Fruit fly (Drosophila melanogaster) whole organism, prepupa: ENCODE measurements around the gene CG42525.

Experiments used
- CG10631 ChIP-seq: fragments of 200-800 bp; sonication (Bioruptor generic); optimal IDR thresholded peaks from 2 replicates; lab custom pipeline; 2016; ENCODE audit warnings: missing biosample characterization, missing genetic modification characterization
- CG11762 ChIP-seq: fragments of 200-800 bp; sonication (Bioruptor generic); optimal IDR thresholded peaks from 3 replicates; lab custom pipeline; 2016; ENCODE audit warnings: missing biosample characterization, missing genetic modification characterization; ENCODE audit not compliant: insufficient read depth
- Eip75B ChIP-seq: fragments of 200-800 bp; sonication (Bioruptor generic); optimal IDR thresholded peaks from 3 replicates; lab custom pipeline; 2016; ENCODE audit warnings: missing biosample characterization, missing genetic modification characterization
- OdsH ChIP-seq: fragments of 200-800 bp; sonication (Bioruptor generic); optimal IDR thresholded peaks from 3 replicates; lab custom pipeline; 2016; ENCODE audit warnings: missing biosample characterization, missing genetic modification characterization
- achi ChIP-seq: fragments of 200-800 bp; sonication (Bioruptor generic); optimal IDR thresholded peaks from 3 replicates; lab custom pipeline; 2016; ENCODE audit warnings: missing biosample characterization, missing genetic modification characterization
- dsx ChIP-seq: fragments of 200-800 bp; optimal IDR thresholded peaks from 3 replicates; lab custom pipeline; 2019; ENCODE audit warnings: missing biosample characterization, mild to moderate bottlenecking, missing genetic modification characterization, moderate library complexity; ENCODE audit not compliant: poor library complexity, severe bottlenecking
- net ChIP-seq: fragments of 200-800 bp; sonication (Bioruptor generic); optimal IDR thresholded peaks from 3 replicates; lab custom pipeline; 2016; ENCODE audit warnings: missing biosample characterization, missing genetic modification characterization

DNA sequence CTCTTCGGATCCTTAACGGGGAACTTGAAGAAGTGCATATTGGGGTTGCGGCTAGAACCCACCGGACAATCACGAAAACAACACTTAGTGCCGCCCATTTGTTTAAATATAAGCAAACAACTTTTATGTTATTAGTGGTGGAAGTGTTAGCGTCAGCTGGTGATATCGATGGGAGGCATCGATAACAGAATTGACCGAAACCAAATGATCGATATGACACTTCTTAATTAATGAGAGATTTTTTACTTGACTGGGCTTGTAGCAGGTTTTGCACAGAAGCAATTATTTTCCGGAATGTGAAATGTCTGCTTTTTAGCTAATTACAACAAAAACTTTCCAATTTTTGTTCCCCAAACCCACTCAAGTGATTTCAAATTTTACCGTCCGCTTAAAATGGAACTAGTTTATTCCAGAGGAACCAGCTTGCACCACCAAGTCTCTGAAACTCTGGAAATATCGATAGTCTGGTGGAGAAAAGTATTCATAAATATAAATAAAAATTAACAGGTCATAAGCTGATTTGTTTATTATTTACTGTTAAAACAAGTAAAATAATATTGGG lies 2.9 kb upstream of the CG42525 start, which contains the start of gene CG14965:
- TF ChIP-seq OdsH (GFP tag; lab: Kevin White, UChicago) (no peak), CG10631 (GFP tag; lab: Kevin White, UChicago) (no peak), CG11762 (GFP tag; lab: Kevin White, UChicago) (no peak), dsx (no peak), Eip75B (GFP tag; lab: Kevin White, UChicago) (no peak), achi (no peak), net (no peak)
